Fruit fly (Drosophila melanogaster) whole organism, embryonic: ENCODE measurements around the gene Grasp65.

Experiments
- BEAF-32 ChIP-seq: fragments of 200-800 bp; sonication (Bioruptor generic); optimal IDR thresholded peaks from 3 replicates; lab custom pipeline; 2017; ENCODE audit warnings: missing biosample characterization, missing genetic modification characterization, mild to moderate bottlenecking, moderate library complexity, missing genetic modification reagents
- Bdp1 ChIP-seq: fragments of 200-800 bp; sonication (Bioruptor generic); optimal IDR thresholded peaks from 3 replicates; lab custom pipeline; 2016; ENCODE audit warnings: missing biosample characterization, missing genetic modification characterization
- CG10321 ChIP-seq: fragments of 200-800 bp; sonication (Bioruptor generic); IDR thresholded peaks from 2 replicates; pipeline ENCODE4 v1.3.6; 2022; ENCODE audit warnings: missing biosample characterization, missing genetic modification characterization
- CG10543 ChIP-seq: fragments of 200-800 bp; sonication (Bioruptor generic); optimal IDR thresholded peaks from 3 replicates; lab custom pipeline; 2017; ENCODE audit warnings: missing biosample characterization, mild to moderate bottlenecking, missing genetic modification characterization, moderate library complexity
- CG11695 ChIP-seq: fragments of 200-800 bp; sonication (Bioruptor generic); IDR thresholded peaks from 3 replicates; pipeline ENCODE4 v1.3.6; 2022; ENCODE audit warnings: missing biosample characterization, missing genetic modification characterization
- CG12071 ChIP-seq: fragments of 200-800 bp; sonication (Bioruptor generic); optimal IDR thresholded peaks from 3 replicates; lab custom pipeline; 2018; ENCODE audit warnings: missing biosample characterization, mild to moderate bottlenecking, missing genetic modification characterization
- CG17385 ChIP-seq: fragments of 200-800 bp; sonication (Bioruptor generic); optimal IDR thresholded peaks from 3 replicates; lab custom pipeline; 2018; ENCODE audit warnings: missing biosample characterization, mild to moderate bottlenecking, missing genetic modification characterization
- CG17802 ChIP-seq: fragments of 200-800 bp; sonication (Bioruptor generic); optimal IDR thresholded peaks from 2 replicates; lab custom pipeline; 2018; ENCODE audit warnings: missing biosample characterization, mild to moderate bottlenecking, missing genetic modification characterization, moderate library complexity
- CG1792 ChIP-seq: fragments of 200-800 bp; sonication (Bioruptor generic); optimal IDR thresholded peaks from 2 replicates; lab custom pipeline; 2016; ENCODE audit warnings: missing biosample characterization, missing genetic modification characterization
- CG30431 ChIP-seq: fragments of 200-800 bp; sonication (Bioruptor generic); optimal IDR thresholded peaks from 2 replicates; lab custom pipeline; 2017; ENCODE audit warnings: missing biosample characterization, missing genetic modification characterization
- CG31365 ChIP-seq: fragments of 200-800 bp; sonication (Bioruptor generic); optimal IDR thresholded peaks from 2 replicates; lab custom pipeline; 2018; ENCODE audit warnings: missing biosample characterization, mild to moderate bottlenecking, missing genetic modification characterization
- CG32767 ChIP-seq: fragments of 200-800 bp; sonication (Bioruptor generic); IDR thresholded peaks from 2 replicates; pipeline ENCODE4 v1.3.6; 2022; ENCODE audit warnings: missing biosample characterization, missing genetic modification characterization
- CG33557 ChIP-seq: fragments of 200-800 bp; sonication (Bioruptor generic); optimal IDR thresholded peaks from 2 replicates; lab custom pipeline; 2019; ENCODE audit warnings: missing biosample characterization, mild to moderate bottlenecking, missing genetic modification characterization, moderate library complexity
- CG4282 ChIP-seq: fragments of 200-800 bp; sonication (Bioruptor generic); optimal IDR thresholded peaks from 2 replicates; lab custom pipeline; 2016; ENCODE audit warnings: missing biosample characterization, missing genetic modification characterization
- CG8944 ChIP-seq: fragments of 200-800 bp; sonication (Bioruptor generic); optimal IDR thresholded peaks from 3 replicates; lab custom pipeline; 2016; ENCODE audit warnings: missing biosample characterization, missing genetic modification characterization
- CG9727 ChIP-seq: fragments of 200-800 bp; sonication (Bioruptor generic); optimal IDR thresholded peaks from 3 replicates; lab custom pipeline; 2017; ENCODE audit warnings: missing biosample characterization, mild to moderate bottlenecking, missing genetic modification characterization
- CG9817 ChIP-seq: fragments of 200-800 bp; sonication (Bioruptor generic); optimal IDR thresholded peaks from 2 replicates; lab custom pipeline; 2018; ENCODE audit warnings: missing biosample characterization, mild to moderate bottlenecking, missing genetic modification characterization, moderate library complexity
- CG9876 ChIP-seq: fragments of 200-800 bp; sonication (Bioruptor generic); optimal IDR thresholded peaks from 2 replicates; lab custom pipeline; 2016; ENCODE audit warnings: missing biosample characterization, missing genetic modification characterization
- Fer1 ChIP-seq: fragments of 200-800 bp; sonication (Bioruptor generic); optimal IDR thresholded peaks from 2 replicates; lab custom pipeline; 2017; ENCODE audit warnings: missing biosample characterization, mild to moderate bottlenecking, missing genetic modification characterization
- Fer2 ChIP-seq: fragments of 200-800 bp; sonication (Bioruptor generic); optimal IDR thresholded peaks from 2 replicates; lab custom pipeline; 2018; ENCODE audit warnings: missing biosample characterization, mild to moderate bottlenecking, missing genetic modification characterization, moderate library complexity
- H15 ChIP-seq: fragments of 200-800 bp; sonication (Bioruptor generic); IDR thresholded peaks from 3 replicates; pipeline ENCODE4 v1.3.6; 2022; ENCODE audit warnings: missing biosample characterization, missing genetic modification characterization
- Lpt ChIP-seq: fragments of >200 bp; optimal IDR thresholded peaks from 2 replicates; lab custom pipeline; 2018; ENCODE audit warnings: missing biosample characterization, missing genetic modification characterization
- Med ChIP-seq: fragments of 200-800 bp; sonication (Bioruptor generic); peaks from one replicate; lab custom pipeline; 2016; ENCODE audit warnings: missing biosample characterization, missing genetic modification characterization, mild to moderate bottlenecking, inconsistent platforms, moderate library complexity
- NC2α ChIP-seq: fragments of 200-800 bp; sonication (Bioruptor generic); optimal IDR thresholded peaks from 2 replicates; lab custom pipeline; 2016; ENCODE audit warnings: missing biosample characterization, missing genetic modification characterization
- Neu2 ChIP-seq: fragments of 200-800 bp; sonication (Bioruptor generic); optimal IDR thresholded peaks from 3 replicates; lab custom pipeline; 2016; ENCODE audit warnings: missing biosample characterization, missing genetic modification characterization, borderline replicate concordance
- Oaz ChIP-seq: fragments of 200-800 bp; sonication (Bioruptor generic); IDR thresholded peaks from 2 replicates; pipeline ENCODE4 v1.3.6; 2022; ENCODE audit warnings: missing biosample characterization, missing genetic modification characterization
- Pdp1 ChIP-seq, 2 experiments: fragments of 200-800 bp; sonication (Bioruptor generic); optimal IDR thresholded peaks; 3 replicates each; lab custom pipeline; 2016; ENCODE audit warnings: missing biosample characterization in 2 of 2, missing genetic modification characterization in 2 of 2, mild to moderate bottlenecking in 1 of 2, moderate library complexity in 1 of 2
- Ptx1 ChIP-seq: fragments of 200-800 bp; sonication (Bioruptor generic); IDR thresholded peaks from 2 replicates; pipeline ENCODE4 v1.3.6; 2022; ENCODE audit warnings: missing biosample characterization, missing genetic modification characterization
- Six4 ChIP-seq: fragments of 200-800 bp; sonication (Bioruptor generic); optimal IDR thresholded peaks from 2 replicates; lab custom pipeline; 2016; ENCODE audit warnings: missing biosample characterization, missing genetic modification characterization
- Spps ChIP-seq: fragments of 200-800 bp; sonication (Bioruptor generic); optimal IDR thresholded peaks from 2 replicates; lab custom pipeline; 2018; ENCODE audit warnings: missing biosample characterization, mild to moderate bottlenecking, missing genetic modification characterization
- Xbp1 ChIP-seq: fragments of 200-800 bp; sonication (Bioruptor generic); optimal IDR thresholded peaks from 3 replicates; lab custom pipeline; 2016; ENCODE audit warnings: missing biosample characterization, mild to moderate bottlenecking, missing genetic modification characterization
- cad ChIP-seq: fragments of >200 bp; optimal IDR thresholded peaks from 2 replicates; lab custom pipeline; 2017; ENCODE audit warnings: missing biosample characterization, missing genetic modification characterization
- chm ChIP-seq: fragments of 200-800 bp; sonication (Bioruptor generic); IDR thresholded peaks from 2 replicates; pipeline ENCODE4 v1.3.6; 2022; ENCODE audit warnings: missing biosample characterization, missing genetic modification characterization
- chn ChIP-seq: fragments of 200-800 bp; sonication (Bioruptor generic); optimal IDR thresholded peaks from 2 replicates; lab custom pipeline; 2016; ENCODE audit warnings: missing biosample characterization, missing genetic modification characterization
- ci ChIP-seq: fragments of 200-800 bp; sonication (Bioruptor generic); IDR thresholded peaks from 3 replicates; pipeline ENCODE4 v1.3.6; 2022; ENCODE audit warnings: missing biosample characterization, missing genetic modification characterization
- dm ChIP-seq: fragments of 200-800 bp; sonication (Bioruptor generic); optimal IDR thresholded peaks from 3 replicates; lab custom pipeline; 2016; ENCODE audit warnings: missing biosample characterization, missing genetic modification characterization
- fru ChIP-seq: fragments of >200 bp; optimal IDR thresholded peaks from 2 replicates; lab custom pipeline; 2017
- insv ChIP-seq, 2 experiments: fragments of 200-800 bp; sonication (Bioruptor generic); optimal IDR thresholded peaks; 3 replicates each; lab custom pipeline; 2016 to 2018; ENCODE audit warnings: missing biosample characterization in 2 of 2, missing genetic modification characterization in 2 of 2
- kni ChIP-seq: fragments of 200-800 bp; sonication (Bioruptor generic); optimal IDR thresholded peaks from 3 replicates; lab custom pipeline; 2017; ENCODE audit warnings: mild to moderate bottlenecking, missing biosample characterization, missing genetic modification reagents, missing genetic modification characterization
- lbe ChIP-seq: fragments of 200-800 bp; sonication (Bioruptor generic); optimal IDR thresholded peaks from 2 replicates; lab custom pipeline; 2016; ENCODE audit warnings: missing biosample characterization, mild to moderate bottlenecking, missing genetic modification characterization
- mam ChIP-seq: fragments of 200-800 bp; sonication (Bioruptor generic); optimal IDR thresholded peaks from 3 replicates; lab custom pipeline; 2016; ENCODE audit warnings: missing biosample characterization, missing genetic modification characterization
- mirr ChIP-seq: fragments of 200-800 bp; sonication (Bioruptor generic); optimal IDR thresholded peaks from 3 replicates; lab custom pipeline; 2018; ENCODE audit warnings: missing biosample characterization, mild to moderate bottlenecking, missing genetic modification characterization
- nom ChIP-seq: fragments of 200-800 bp; sonication (Bioruptor generic); optimal IDR thresholded peaks from 2 replicates; lab custom pipeline; 2017; ENCODE audit warnings: missing biosample characterization, missing genetic modification characterization, mild to moderate bottlenecking, moderate library complexity, missing genetic modification reagents
- sens ChIP-seq: fragments of 200-800 bp; sonication (Bioruptor generic); peaks from one replicate; lab custom pipeline; 2016; ENCODE audit warnings: missing biosample characterization, missing genetic modification characterization
- toy ChIP-seq: fragments of 200-800 bp; sonication (Bioruptor generic); IDR thresholded peaks from 2 replicates; pipeline ENCODE4 v1.3.6; 2022; ENCODE audit warnings: missing biosample characterization, missing genetic modification characterization
- tup ChIP-seq: fragments of 200-800 bp; sonication (Bioruptor generic); optimal IDR thresholded peaks from 2 replicates; lab custom pipeline; 2016; ENCODE audit warnings: missing biosample characterization, mild to moderate bottlenecking, missing genetic modification characterization, moderate library complexity
- twi ChIP-seq: fragments of 200-800 bp; optimal IDR thresholded peaks from 2 replicates; lab custom pipeline; 2019; ENCODE audit warnings: missing biosample characterization, mild to moderate bottlenecking, missing genetic modification characterization, moderate library complexity
- wor ChIP-seq: fragments of 200-800 bp; sonication (Bioruptor generic); IDR thresholded peaks from 2 replicates; pipeline ENCODE4 v1.3.6; 2022; ENCODE audit warnings: missing biosample characterization, missing genetic modification characterization
- yki ChIP-seq: fragments of >200 bp; optimal IDR thresholded peaks from 3 replicates; lab custom pipeline; 2018
- zen ChIP-seq: fragments of 200-800 bp; sonication (Bioruptor generic); optimal IDR thresholded peaks from 3 replicates; lab custom pipeline; 2018; ENCODE audit warnings: missing biosample characterization, mild to moderate bottlenecking, missing genetic modification characterization, moderate library complexity

The Grasp65 gene

DNA sequence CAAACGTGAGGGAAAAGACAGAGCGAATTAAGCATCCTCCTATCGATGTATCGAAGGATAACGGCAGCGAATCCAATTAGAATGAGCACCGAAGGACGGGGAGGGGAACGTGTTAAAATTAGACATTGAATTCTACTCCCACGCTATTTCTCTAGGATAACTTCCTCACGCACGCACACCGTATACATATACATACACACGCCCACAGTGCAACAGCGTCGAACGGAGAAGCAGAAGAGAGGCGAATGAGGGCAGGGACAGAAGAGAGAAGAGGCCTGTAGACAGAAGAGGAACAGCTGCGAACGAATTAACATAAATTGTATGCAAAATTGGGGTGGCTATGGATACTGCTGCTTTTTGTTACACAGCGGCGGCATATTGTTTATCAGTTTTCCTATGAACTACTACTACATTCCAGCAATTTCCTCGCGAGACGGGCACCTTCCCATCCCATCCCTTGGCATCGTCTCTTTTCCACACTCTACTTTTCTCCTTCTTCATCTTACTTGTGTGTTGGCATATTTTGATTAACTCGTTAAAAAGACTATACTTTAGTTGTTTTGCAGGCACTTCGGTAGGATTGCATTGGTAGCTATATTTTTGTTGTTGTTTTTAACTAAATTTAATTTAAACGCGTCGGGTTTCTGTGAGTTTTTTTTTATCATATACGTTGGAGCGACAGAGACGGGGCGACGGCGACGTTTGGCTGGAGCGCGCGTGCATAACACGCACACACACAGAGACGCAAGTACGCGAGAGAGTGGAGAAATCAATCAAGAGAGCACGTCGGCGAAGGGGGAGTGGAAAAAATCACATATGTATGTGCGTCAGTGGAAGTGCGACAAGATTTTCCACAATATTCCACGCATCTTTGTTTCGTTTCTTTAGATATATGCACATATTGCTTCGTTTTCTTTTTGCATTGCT lies 16.3 kb upstream of the Grasp65 start (continued):
- TF ChIP-seq CG9817: no peak
- TF ChIP-seq chm: peak; percentile 38; the same call in 1 of the 2 replicates
- TF ChIP-seq CG8944 (GFP tag; lab: Kevin White, UChicago): no peak
- TF ChIP-seq wor (GFP tag; lab: Robert Waterston, UW): no peak
- TF ChIP-seq dm: no peak
- no peak for TF ChIP-seq Six4 (GFP tag; lab: Kevin White, UChicago)
- peak; percentile 35; the same call in 2 of the 3 replicates for TF ChIP-seq ci
- TF ChIP-seq nom: no peak
- peak; percentile 12 for TF ChIP-seq CG10543 (GFP tag; lab: Kevin White, UChicago)
- TF ChIP-seq CG12071 (GFP tag; lab: Kevin White, UChicago): no peak
- TF ChIP-seq yki: peak; percentile 26
- no peak for TF ChIP-seq CG9727 (GFP tag; lab: Kevin White, UChicago)
- peak; percentile 10 for TF ChIP-seq BEAF-32 (GFP tag; lab: Kevin White, UChicago)
- no peak for TF ChIP-seq toy
- no peak for TF ChIP-seq CG33557 (GFP tag; lab: Kevin White, UChicago)
- no peak for TF ChIP-seq Med (GFP tag; lab: Kevin White, UChicago)
- no peak for TF ChIP-seq chn (GFP tag; lab: Kevin White, UChicago)
- TF ChIP-seq mam (GFP tag; lab: Kevin White, UChicago): no peak
- no peak for TF ChIP-seq zen (tag; lab: Kevin White, UChicago)
- TF ChIP-seq Spps (tag; lab: Kevin White, UChicago): no peak
- TF ChIP-seq CG1792 (GFP tag; lab: Kevin White, UChicago): no peak
- TF ChIP-seq fru: no peak
- no peak for TF ChIP-seq twi (tag; lab: Kevin White, UChicago)
- TF ChIP-seq Fer2 (tag; lab: Kevin White, UChicago): no peak
- no peak for TF ChIP-seq CG9876 (GFP tag; lab: Kevin White, UChicago)
- TF ChIP-seq lbe: no peak
- TF ChIP-seq NC2α (GFP tag; lab: Kevin White, UChicago): no peak
- TF ChIP-seq CG17802: no peak
- peak in 1 of 2 experiments; percentile 95 for TF ChIP-seq Pdp1 (GFP tag; optimal IDR thresholded peaks at IDR 0.05; lab: Kevin White, UChicago)
- TF ChIP-seq sens (GFP tag; lab: Kevin White, UChicago): peak; percentile 72
- TF ChIP-seq CG4282 (GFP tag; lab: Kevin White, UChicago): no peak
- no peak for TF ChIP-seq H15
- no peak for TF ChIP-seq Oaz (GFP tag; lab: Robert Waterston, UW)
- no peak for TF ChIP-seq Ptx1 (GFP tag; lab: Robert Waterston, UW)
- TF ChIP-seq cad (GFP tag; lab: Kevin White, UChicago): no peak
- TF ChIP-seq Neu2 (GFP tag; lab: Kevin White, UChicago): no peak
- peak; percentile 6; the same call in 1 of the 2 replicates for TF ChIP-seq CG32767 (GFP tag; lab: Robert Waterston, UW)
- peak; percentile 14 for TF ChIP-seq CG17385 (GFP tag; lab: Kevin White, UChicago)
- peak in 1 of 2 experiments; percentile 91 for TF ChIP-seq insv (GFP tag; optimal IDR thresholded peaks at IDR 0.05; lab: Kevin White, UChicago)
- no peak for TF ChIP-seq CG30431
- peak; percentile 21 for TF ChIP-seq Fer1 (GFP tag; lab: Kevin White, UChicago)
- no peak for TF ChIP-seq Xbp1 (GFP tag; lab: Kevin White, UChicago)
- TF ChIP-seq Bdp1 (GFP tag; lab: Kevin White, UChicago): no peak
- TF ChIP-seq kni: peak; percentile 9
- no peak for TF ChIP-seq mirr (GFP tag; lab: Kevin White, UChicago)
- no peak for TF ChIP-seq CG31365 (tag; lab: Kevin White, UChicago)
- no peak for TF ChIP-seq CG11695
- no peak for TF ChIP-seq Lpt (GFP tag; lab: Kevin White, UChicago)
- TF ChIP-seq CG10321 (GFP tag; lab: Robert Waterston, UW): no peak
- TF ChIP-seq tup: no peak
